Worm (Caenorhabditis elegans) whole organism, midembryonic: ENCODE measurements around the gene ccdc-149.

Experiments used
- T22C8.4 ChIP-seq: fragments of 200-800 bp; sonication (Bioruptor generic); IDR thresholded peaks from 2 replicates; pipeline ENCODE4 v1.3.6; 2022; ENCODE audit warnings: missing genetic modification characterization, missing compliant biosample characterization
- flt-1 ChIP-seq: fragments of 200-800 bp; sonication (Bioruptor generic); IDR thresholded peaks from 2 replicates; pipeline ENCODE4 v1.3.6; 2022; ENCODE audit warnings: missing genetic modification characterization, missing compliant biosample characterization
- klf-2 ChIP-seq: fragments of 200-800 bp; sonication (Bioruptor generic); conservative IDR thresholded peaks from 2 replicates; pipeline ENCODE4 v1.3.6; 2022; ENCODE audit warnings: missing genetic modification reagents, missing genetic modification characterization, missing compliant biosample characterization
- med-1 ChIP-seq: sonication (generic microtip); optimal IDR thresholded peaks from 2 replicates; lab custom pipeline; 2017; ENCODE audit warnings: missing genetic modification characterization, mild to moderate bottlenecking, missing compliant biosample characterization, antibody characterized with exemption, missing genetic modification reagents; ENCODE audit not compliant: insufficient read depth
- tab-1 ChIP-seq: fragments of 200-800 bp; sonication (Bioruptor generic); IDR thresholded peaks from 2 replicates; pipeline ENCODE4 v1.3.6; 2022; ENCODE audit warnings: missing genetic modification characterization, missing compliant biosample characterization
- ztf-23 ChIP-seq: fragments of 200-800 bp; sonication (Bioruptor generic); IDR thresholded peaks from 2 replicates; pipeline ENCODE4 v1.3.6; 2022; ENCODE audit warnings: missing genetic modification reagents, missing genetic modification characterization, missing compliant biosample characterization
- ztf-29 ChIP-seq: fragments of 200-800 bp; sonication (Bioruptor generic); IDR thresholded peaks from 2 replicates; pipeline ENCODE4 v1.3.6; 2022; ENCODE audit warnings: missing genetic modification reagents, missing genetic modification characterization, missing compliant biosample characterization

DNA sequence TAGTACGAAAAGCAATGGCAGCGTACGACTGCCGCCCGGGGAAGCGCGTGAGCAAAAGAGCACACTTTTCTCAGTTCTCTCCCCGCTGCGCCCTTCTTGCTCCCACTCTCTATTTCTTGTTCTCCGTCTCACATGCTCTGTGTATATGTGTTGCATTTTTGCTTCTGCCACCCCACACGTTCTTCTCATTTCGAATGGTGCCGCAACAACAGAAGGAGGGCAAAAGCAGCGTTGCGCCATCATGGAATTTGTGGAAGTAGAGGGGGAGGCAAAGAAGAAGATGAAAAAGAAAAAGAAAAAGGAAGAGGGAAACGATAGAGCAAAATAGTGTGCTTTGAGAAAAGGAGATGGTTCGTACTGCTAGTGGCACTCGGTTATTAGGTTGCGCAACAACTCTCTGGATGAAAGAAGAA, 43.9 kb downstream of the ccdc-149 start:
- no peak for TF ChIP-seq klf-2 (GFP tag; lab: Robert Waterston, UW)
- no peak for TF ChIP-seq ztf-29 (GFP tag; lab: Robert Waterston, UW)
- TF ChIP-seq T22C8.4 (GFP tag; lab: Robert Waterston, UW) = no peak
- no peak for TF ChIP-seq ztf-23 (GFP tag; lab: Robert Waterston, UW)
- no peak for TF ChIP-seq tab-1 (GFP tag; lab: Robert Waterston, UW)
- TF ChIP-seq med-1 (GFP tag; lab: Kevin White, UChicago) = no peak
- TF ChIP-seq flt-1 (GFP tag; lab: Robert Waterston, UW) = no peak
